Worm (Caenorhabditis elegans) whole organism, L2 larva: ENCODE data around the gene ribo-1.

Source experiments
- C34F6.9 ChIP-seq: fragments of 150-350 bp; optimal IDR thresholded peaks from 2 replicates; lab custom pipeline; 2014; ENCODE audit warnings: missing biosample characterization, missing genetic modification characterization
- F13H6.1 ChIP-seq: sonication (generic microtip); optimal IDR thresholded peaks from 2 replicates; lab custom pipeline; 2016; ENCODE audit warnings: missing genetic modification characterization, missing compliant biosample characterization
- R02D3.7 ChIP-seq: fragments of 150-350 bp; optimal IDR thresholded peaks from 2 replicates; lab custom pipeline; 2014; ENCODE audit warnings: missing biosample characterization, missing genetic modification characterization
- Y55F3AM.14 ChIP-seq: fragments of 200-800 bp; sonication (Bioruptor generic); optimal IDR thresholded peaks from 2 replicates; lab custom pipeline; 2018; ENCODE audit warnings: mild to moderate bottlenecking, missing genetic modification characterization, missing compliant biosample characterization
- ZK546.5 ChIP-seq: sonication (generic microtip); optimal IDR thresholded peaks from 2 replicates; lab custom pipeline; 2017; ENCODE audit warnings: missing biosample characterization, missing genetic modification characterization
- alr-1 ChIP-seq: fragments of 150-350 bp; optimal IDR thresholded peaks from 2 replicates; lab custom pipeline; 2014; ENCODE audit warnings: missing biosample characterization, missing genetic modification characterization
- aly-2 ChIP-seq: fragments of 150-350 bp; optimal IDR thresholded peaks from 2 replicates; lab custom pipeline; 2014; ENCODE audit warnings: missing biosample characterization, missing genetic modification characterization
- ama-1 ChIP-seq: fragments of 150-350 bp; optimal IDR thresholded peaks from 2 replicates; lab custom pipeline; 2018; ENCODE audit warnings: inconsistent platforms
- blmp-1 ChIP-seq: sonication (generic microtip); optimal IDR thresholded peaks from 2 replicates; lab custom pipeline; 2017; ENCODE audit warnings: missing genetic modification characterization, mild to moderate bottlenecking, missing compliant biosample characterization, antibody characterized with exemption, moderate library complexity; ENCODE audit not compliant: insufficient read depth
- ceh-16 ChIP-seq: fragments of 150-350 bp; optimal IDR thresholded peaks from 2 replicates; lab custom pipeline; 2014; ENCODE audit warnings: missing biosample characterization, missing genetic modification characterization
- ceh-82 ChIP-seq: fragments of 150-350 bp; optimal IDR thresholded peaks from 2 replicates; lab custom pipeline; 2014; ENCODE audit warnings: missing biosample characterization, missing genetic modification characterization
- crh-2 ChIP-seq: sonication (generic microtip); optimal IDR thresholded peaks from 2 replicates; lab custom pipeline; 2017; ENCODE audit warnings: missing biosample characterization, missing genetic modification characterization
- dmd-4 ChIP-seq: sonication (generic microtip); optimal IDR thresholded peaks from 2 replicates; lab custom pipeline; 2017; ENCODE audit warnings: missing biosample characterization, missing genetic modification characterization
- egl-27 ChIP-seq: sonication (generic microtip); optimal IDR thresholded peaks from 3 replicates; lab custom pipeline; 2017; ENCODE audit warnings: missing biosample characterization, missing genetic modification reagents, missing genetic modification characterization
- elt-1 ChIP-seq: fragments of 150-350 bp; optimal IDR thresholded peaks from 2 replicates; lab custom pipeline; 2014; ENCODE audit warnings: missing biosample characterization, missing genetic modification characterization
- elt-3 ChIP-seq: sonication (generic microtip); optimal IDR thresholded peaks from 2 replicates; lab custom pipeline; 2017; ENCODE audit warnings: missing biosample characterization, missing genetic modification characterization
- fos-1 ChIP-seq: fragments of 150-350 bp; optimal IDR thresholded peaks from 2 replicates; lab custom pipeline; 2014; ENCODE audit warnings: missing biosample characterization, missing genetic modification characterization
- gmeb-1 ChIP-seq: fragments of 150-350 bp; optimal IDR thresholded peaks from 2 replicates; lab custom pipeline; 2014; ENCODE audit warnings: missing biosample characterization, missing genetic modification characterization
- lin-11 ChIP-seq: fragments of 150-350 bp; sonication (generic microtip); optimal IDR thresholded peaks from 2 replicates; lab custom pipeline; 2014; ENCODE audit warnings: missing biosample characterization, missing genetic modification characterization, inconsistent platforms, mixed read lengths
- lin-13 ChIP-seq: fragments of 150-350 bp; optimal IDR thresholded peaks from 2 replicates; lab custom pipeline; 2014; ENCODE audit warnings: missing biosample characterization, missing genetic modification reagents, missing genetic modification characterization
- lin-39 ChIP-seq: fragments of 150-350 bp; optimal IDR thresholded peaks from 2 replicates; lab custom pipeline; 2014; ENCODE audit warnings: missing biosample characterization, missing genetic modification reagents, missing genetic modification characterization
- lsy-2 ChIP-seq, 2 experiments: fragments of 150-350 bp in 1 of 2; sonication (generic microtip) in 1 of 2; optimal IDR thresholded peaks; 2 replicates each; lab custom pipeline; 2014 to 2017; ENCODE audit warnings: missing biosample characterization in 2 of 2, missing genetic modification characterization in 2 of 2
- mab-5 ChIP-seq: fragments of 150-350 bp; optimal IDR thresholded peaks from 2 replicates; lab custom pipeline; 2014; ENCODE audit warnings: missing biosample characterization, missing genetic modification characterization
- mbf-1 ChIP-seq: sonication (generic microtip); optimal IDR thresholded peaks from 2 replicates; lab custom pipeline; 2017; ENCODE audit warnings: missing biosample characterization, missing genetic modification characterization
- mdl-1 ChIP-seq, 2 experiments: fragments of 150-350 bp in 1 of 2; sonication (generic microtip) in 1 of 2; optimal IDR thresholded peaks; 2 replicates each; lab custom pipeline; 2017; ENCODE audit warnings: missing biosample characterization in 2 of 2, missing genetic modification characterization in 2 of 2
- nhr-10 ChIP-seq: sonication (generic microtip); optimal IDR thresholded peaks from 2 replicates; lab custom pipeline; 2017; ENCODE audit warnings: missing biosample characterization, missing genetic modification characterization
- nhr-11 ChIP-seq: fragments of 150-350 bp; optimal IDR thresholded peaks from 2 replicates; lab custom pipeline; 2014; ENCODE audit warnings: missing biosample characterization, missing genetic modification characterization
- nhr-12 ChIP-seq: fragments of 150-350 bp; optimal IDR thresholded peaks from 2 replicates; lab custom pipeline; 2014; ENCODE audit warnings: missing biosample characterization, missing genetic modification characterization
- nhr-129 ChIP-seq: fragments of 150-350 bp; optimal IDR thresholded peaks from 2 replicates; lab custom pipeline; 2014; ENCODE audit warnings: missing biosample characterization, missing genetic modification characterization
- nhr-21 ChIP-seq: fragments of 150-350 bp; optimal IDR thresholded peaks from 2 replicates; lab custom pipeline; 2014; ENCODE audit warnings: missing biosample characterization, missing genetic modification characterization
- nhr-23 ChIP-seq: fragments of 150-350 bp; optimal IDR thresholded peaks from 2 replicates; lab custom pipeline; 2014; ENCODE audit warnings: missing biosample characterization, missing genetic modification reagents, missing genetic modification characterization
- nhr-237 ChIP-seq: fragments of 150-350 bp; optimal IDR thresholded peaks from 2 replicates; lab custom pipeline; 2014; ENCODE audit warnings: missing biosample characterization, missing genetic modification characterization
- nhr-25 ChIP-seq: fragments of 150-350 bp; sonication (generic microtip); optimal IDR thresholded peaks from 3 replicates; lab custom pipeline; 2014; ENCODE audit warnings: missing biosample characterization, missing genetic modification characterization
- nhr-6 ChIP-seq: fragments of 150-350 bp; optimal IDR thresholded peaks from 2 replicates; lab custom pipeline; 2014; ENCODE audit warnings: missing biosample characterization, missing genetic modification characterization
- nhr-77 ChIP-seq: fragments of 150-350 bp; optimal IDR thresholded peaks from 2 replicates; lab custom pipeline; 2014; ENCODE audit warnings: missing biosample characterization, missing genetic modification characterization
- peb-1 ChIP-seq: fragments of 150-350 bp; optimal IDR thresholded peaks from 2 replicates; lab custom pipeline; 2014; ENCODE audit warnings: missing biosample characterization, missing genetic modification characterization
- sem-4 ChIP-seq: fragments of 150-350 bp; optimal IDR thresholded peaks from 2 replicates; lab custom pipeline; 2014; ENCODE audit warnings: missing biosample characterization, missing genetic modification reagents, missing genetic modification characterization
- skn-1 ChIP-seq: sonication (generic microtip); optimal IDR thresholded peaks from 2 replicates; lab custom pipeline; 2017; ENCODE audit warnings: missing biosample characterization, missing genetic modification characterization
- sma-3 ChIP-seq: sonication (generic microtip); optimal IDR thresholded peaks from 2 replicates; lab custom pipeline; 2016; ENCODE audit warnings: missing genetic modification reagents, missing genetic modification characterization, missing compliant biosample characterization
- sma-9 ChIP-seq, 2 experiments: fragments of 150-350 bp in 1 of 2; sonication (generic microtip) in 1 of 2; optimal IDR thresholded peaks; 2 replicates each; lab custom pipeline; 2014 to 2016; ENCODE audit warnings: missing genetic modification characterization in 2 of 2, mild to moderate bottlenecking in 1 of 2, missing biosample characterization in 1 of 2, missing compliant biosample characterization in 1 of 2, missing genetic modification reagents in 1 of 2, moderate library complexity in 1 of 2
- snpc-4 ChIP-seq: fragments of 150-350 bp; optimal IDR thresholded peaks from 2 replicates; lab custom pipeline; 2014; ENCODE audit warnings: missing biosample characterization, missing genetic modification characterization
- unc-39 ChIP-seq: fragments of 150-350 bp; optimal IDR thresholded peaks from 2 replicates; lab custom pipeline; 2014; ENCODE audit warnings: missing biosample characterization, missing genetic modification characterization
- unc-55 ChIP-seq: fragments of 150-350 bp; sonication (generic microtip); optimal IDR thresholded peaks from 3 replicates; lab custom pipeline; 2014; ENCODE audit warnings: missing biosample characterization, missing genetic modification reagents, missing genetic modification characterization
- unc-62 ChIP-seq: fragments of 150-350 bp; optimal IDR thresholded peaks from 2 replicates; lab custom pipeline; 2014; ENCODE audit warnings: missing biosample characterization, missing genetic modification reagents, missing genetic modification characterization
- zag-1 ChIP-seq: fragments of 150-350 bp; optimal IDR thresholded peaks from 2 replicates; lab custom pipeline; 2014; ENCODE audit warnings: missing biosample characterization, missing genetic modification characterization
- ztf-1 ChIP-seq: fragments of 200-800 bp; sonication (Bioruptor generic); conservative IDR thresholded peaks from 2 replicates; pipeline ENCODE4 v1.3.6; 2022; ENCODE audit warnings: missing genetic modification characterization, missing compliant biosample characterization
- ztf-11 ChIP-seq: sonication (generic microtip); optimal IDR thresholded peaks from 2 replicates; lab custom pipeline; 2017; ENCODE audit warnings: missing biosample characterization, missing genetic modification characterization
- ztf-4 ChIP-seq: fragments of 150-350 bp; optimal IDR thresholded peaks from 2 replicates; lab custom pipeline; 2014; ENCODE audit warnings: missing biosample characterization, missing genetic modification characterization

Gene ribo-1

ce11 chrIV:6881183-6881582 is 29.3 kb upstream of the ribo-1 start:
- TF ChIP-seq unc-62 (GFP tag; lab: Kevin White, UChicago) (no peak), mbf-1 (tag; lab: Kevin White, UChicago) (no peak), nhr-6 (tag; lab: Kevin White, UChicago) (peak; percentile 42), sma-3 (GFP tag; lab: Kevin White, UChicago) (no peak), nhr-77 (no peak), nhr-11 (no peak), F13H6.1 (peak; percentile 89), elt-1 (no peak), zag-1 (peak; percentile 67), elt-3 (tag; lab: Kevin White, UChicago) (no peak), peb-1 (tag; lab: Kevin White, UChicago) (no peak), Y55F3AM.14 (no peak), nhr-12 (tag; lab: Kevin White, UChicago) (no peak), R02D3.7 (tag; lab: Kevin White, UChicago) (no peak), skn-1 (tag; lab: Kevin White, UChicago) (no peak), unc-55 (GFP tag; lab: Kevin White, UChicago) (peak; percentile 45), alr-1 (tag; lab: Kevin White, UChicago) (no peak), ztf-1 (GFP tag; lab: Robert Waterston, UW) (no peak), crh-2 (tag; lab: Kevin White, UChicago) (peak; percentile 39), gmeb-1 (tag; lab: Kevin White, UChicago) (no peak), lsy-2 (tag; optimal IDR thresholded peaks at IDR 0.05; lab: Kevin White, UChicago) (peak in 1 of 2 experiments; percentile 75), nhr-21 (tag; lab: Kevin White, UChicago) (peak; percentile 24), mab-5 (peak; percentile 51), ama-1 (lab: Kevin White, UChicago) (no peak), ceh-16 (tag; lab: Kevin White, UChicago) (no peak), lin-13 (GFP tag; lab: Kevin White, UChicago) (peak; percentile 42), lin-11 (tag; lab: Kevin White, UChicago) (no peak), dmd-4 (no peak), mdl-1 (tag; optimal IDR thresholded peaks at IDR 0.05; lab: Kevin White, UChicago) (peak; percentile 49 to 62), sem-4 (tag; lab: Kevin White, UChicago) (peak; percentile 53), nhr-129 (tag; lab: Kevin White, UChicago) (peak; percentile 86), nhr-25 (tag; lab: Kevin White, UChicago) (no peak), lin-39 (no peak), unc-39 (tag; lab: Kevin White, UChicago) (no peak), nhr-10 (tag; lab: Kevin White, UChicago) (no peak), sma-9 (GFP tag; optimal IDR thresholded peaks at IDR 0.05; lab: Kevin White, UChicago) (peak; percentile 100), sma-9 (tag; optimal IDR thresholded peaks at IDR 0.05; lab: Kevin White, UChicago) (peak; percentile 86), ztf-11 (tag; lab: Kevin White, UChicago) (no peak), aly-2 (no peak), nhr-23 (tag; lab: Kevin White, UChicago) (no peak), snpc-4 (tag; lab: Kevin White, UChicago) (peak; percentile 3), ZK546.5 (tag; lab: Kevin White, UChicago) (no peak), blmp-1 (peak; percentile 8), ztf-4 (tag; lab: Kevin White, UChicago) (no peak), ceh-82 (tag; lab: Kevin White, UChicago) (no peak), nhr-237 (no peak), C34F6.9 (peak; percentile 60), fos-1 (tag; lab: Kevin White, UChicago) (peak; percentile 66), egl-27 (tag; lab: Kevin White, UChicago) (peak; percentile 71)
